Worm (Caenorhabditis elegans) whole organism, L3 larva: ENCODE results near the gene clec-54.

Experiments
- R02D3.7 ChIP-seq: fragments of 150-350 bp; optimal IDR thresholded peaks from 2 replicates; lab custom pipeline; 2014; ENCODE audit warnings: missing biosample characterization, missing genetic modification characterization
- ZK546.5 ChIP-seq: sonication (generic microtip); optimal IDR thresholded peaks from 2 replicates; lab custom pipeline; 2017; ENCODE audit warnings: missing biosample characterization, missing genetic modification characterization
- aly-2 ChIP-seq: fragments of 150-350 bp; optimal IDR thresholded peaks from 2 replicates; lab custom pipeline; 2014; ENCODE audit warnings: missing biosample characterization, missing genetic modification characterization
- ceh-82 ChIP-seq: fragments of 150-350 bp; optimal IDR thresholded peaks from 2 replicates; lab custom pipeline; 2014; ENCODE audit warnings: missing biosample characterization, missing genetic modification characterization
- ceh-9 ChIP-seq: sonication (generic microtip); optimal IDR thresholded peaks from 2 replicates; lab custom pipeline; 2018; ENCODE audit warnings: missing biosample characterization, missing genetic modification characterization
- daf-12 ChIP-seq: fragments of 150-350 bp; optimal IDR thresholded peaks from 2 replicates; lab custom pipeline; 2014; ENCODE audit warnings: missing biosample characterization, missing genetic modification reagents, missing genetic modification characterization
- egl-27 ChIP-seq: sonication (generic microtip); optimal IDR thresholded peaks from 4 replicates; lab custom pipeline; 2017; ENCODE audit warnings: missing biosample characterization, missing genetic modification reagents, missing genetic modification characterization
- elt-2 ChIP-seq: sonication (generic microtip); optimal IDR thresholded peaks from 2 replicates; lab custom pipeline; 2016; ENCODE audit warnings: missing genetic modification reagents, mild to moderate bottlenecking, missing genetic modification characterization, missing compliant biosample characterization
- elt-3 ChIP-seq, 3 experiments: fragments of 150-350 bp in 1 of 3; sonication (generic microtip) in 2 of 3; optimal IDR thresholded peaks; 2 replicates in 2 of 3; 4 replicates in 1 of 3; lab custom pipeline; 2014 to 2017; ENCODE audit warnings: missing biosample characterization in 3 of 3, missing genetic modification characterization in 3 of 3
- fkh-10 ChIP-seq: sonication (generic microtip); optimal IDR thresholded peaks from 2 replicates; lab custom pipeline; 2017; ENCODE audit warnings: missing biosample characterization, missing genetic modification reagents, missing genetic modification characterization
- hmg-11 ChIP-seq: sonication (generic microtip); optimal IDR thresholded peaks from 2 replicates; lab custom pipeline; 2016; ENCODE audit warnings: missing genetic modification characterization, missing compliant biosample characterization
- jun-1 ChIP-seq: fragments of 150-350 bp; optimal IDR thresholded peaks from 2 replicates; lab custom pipeline; 2014; ENCODE audit warnings: missing biosample characterization, missing genetic modification reagents, missing genetic modification characterization
- lin-15B ChIP-seq: fragments of 150-350 bp; optimal IDR thresholded peaks from 2 replicates; lab custom pipeline; 2014; ENCODE audit warnings: missing biosample characterization, missing genetic modification characterization
- lin-39 ChIP-seq: fragments of 150-350 bp; optimal IDR thresholded peaks from 2 replicates; lab custom pipeline; 2018; ENCODE audit warnings: missing biosample characterization, missing genetic modification reagents, missing genetic modification characterization
- mdl-1 ChIP-seq: fragments of 150-350 bp; optimal IDR thresholded peaks from 2 replicates; lab custom pipeline; 2014; ENCODE audit warnings: missing biosample characterization, missing genetic modification characterization
- mml-1 ChIP-seq: fragments of 150-350 bp; sonication (generic microtip); optimal IDR thresholded peaks from 3 replicates; lab custom pipeline; 2014; ENCODE audit warnings: missing biosample characterization, missing genetic modification characterization
- nfya-1 ChIP-seq: sonication (generic microtip); optimal IDR thresholded peaks from 2 replicates; lab custom pipeline; 2017; ENCODE audit warnings: missing genetic modification characterization, mild to moderate bottlenecking, missing compliant biosample characterization, antibody characterized with exemption, moderate library complexity; ENCODE audit not compliant: insufficient read depth
- nhr-11 ChIP-seq: fragments of 150-350 bp; optimal IDR thresholded peaks from 2 replicates; lab custom pipeline; 2014; ENCODE audit warnings: missing biosample characterization, missing genetic modification characterization
- nhr-12 ChIP-seq: fragments of 150-350 bp; optimal IDR thresholded peaks from 2 replicates; lab custom pipeline; 2014; ENCODE audit warnings: missing biosample characterization, missing genetic modification characterization
- nhr-23 ChIP-seq: fragments of 150-350 bp; optimal IDR thresholded peaks from 2 replicates; lab custom pipeline; 2014; ENCODE audit warnings: missing biosample characterization, missing genetic modification reagents, missing genetic modification characterization
- nhr-25 ChIP-seq: sonication (generic microtip); optimal IDR thresholded peaks from 2 replicates; lab custom pipeline; 2017; ENCODE audit warnings: missing biosample characterization, missing genetic modification characterization
- nhr-28 ChIP-seq: fragments of 150-350 bp; optimal IDR thresholded peaks from 2 replicates; lab custom pipeline; 2014; ENCODE audit warnings: missing biosample characterization, missing genetic modification characterization
- nhr-43 ChIP-seq: sonication (generic microtip); optimal IDR thresholded peaks from 2 replicates; lab custom pipeline; 2016; ENCODE audit warnings: mild to moderate bottlenecking, missing genetic modification characterization, missing compliant biosample characterization; ENCODE audit not compliant: poor library complexity, severe bottlenecking
- nhr-76 ChIP-seq: fragments of 150-350 bp; sonication (generic microtip); optimal IDR thresholded peaks from 5 replicates; lab custom pipeline; 2014; ENCODE audit warnings: missing biosample characterization, missing genetic modification characterization
- nhr-77 ChIP-seq: fragments of 150-350 bp; optimal IDR thresholded peaks from 2 replicates; lab custom pipeline; 2014; ENCODE audit warnings: missing biosample characterization, missing genetic modification characterization
- pha-4 ChIP-seq: fragments of 150-350 bp; optimal IDR thresholded peaks from 2 replicates; lab custom pipeline; 2014; ENCODE audit warnings: missing biosample characterization, missing genetic modification reagents, missing genetic modification characterization
- pqm-1 ChIP-seq: fragments of 150-350 bp; optimal IDR thresholded peaks from 2 replicates; lab custom pipeline; 2017; ENCODE audit warnings: missing biosample characterization, missing genetic modification characterization, inconsistent platforms
- snpc-4 ChIP-seq: fragments of 150-350 bp; optimal IDR thresholded peaks from 2 replicates; lab custom pipeline; 2014; ENCODE audit warnings: missing biosample characterization, missing genetic modification characterization
- tbx-2 ChIP-seq: sonication (generic microtip); optimal IDR thresholded peaks from 2 replicates; lab custom pipeline; 2016; ENCODE audit warnings: mild to moderate bottlenecking, missing genetic modification characterization, missing compliant biosample characterization
- unc-39 ChIP-seq: sonication (generic microtip); optimal IDR thresholded peaks from 4 replicates; lab custom pipeline; 2017; ENCODE audit warnings: missing biosample characterization, missing genetic modification characterization
- unc-62 ChIP-seq: fragments of 150-350 bp; sonication (generic microtip); optimal IDR thresholded peaks from 4 replicates; lab custom pipeline; 2014; ENCODE audit warnings: missing biosample characterization, missing genetic modification reagents, missing genetic modification characterization
- zag-1 ChIP-seq: fragments of 150-350 bp; optimal IDR thresholded peaks from 2 replicates; lab custom pipeline; 2014; ENCODE audit warnings: missing biosample characterization, missing genetic modification characterization
- ztf-11 ChIP-seq: fragments of 150-350 bp; optimal IDR thresholded peaks from 2 replicates; lab custom pipeline; 2014; ENCODE audit warnings: missing biosample characterization, missing genetic modification characterization
- ztf-4 ChIP-seq: fragments of 150-350 bp; optimal IDR thresholded peaks from 2 replicates; lab custom pipeline; 2014; ENCODE audit warnings: missing biosample characterization, missing genetic modification characterization

Gene clec-54

DNA sequence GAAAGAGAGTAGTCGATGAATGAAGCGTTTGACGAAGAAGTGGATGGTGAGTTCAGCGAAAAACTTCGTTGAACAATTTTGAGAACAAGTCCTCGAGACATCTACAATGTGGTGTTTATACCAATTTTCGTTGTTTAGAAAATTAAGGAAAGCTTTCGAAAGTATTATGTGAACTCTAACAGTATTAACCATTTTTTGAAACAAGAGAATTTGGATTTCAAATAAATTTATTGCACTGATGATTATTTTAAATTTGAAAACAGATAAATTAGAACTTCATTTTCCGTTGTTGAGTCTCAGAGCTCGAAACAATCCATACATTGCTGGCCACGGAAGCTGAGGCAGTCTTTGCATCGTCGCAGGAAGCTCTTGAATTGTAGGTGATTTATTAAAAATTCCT is 45.8 kb downstream of the clec-54 start, which contains the start of gene C53A5.16:
Gene C53A5.16 (minus strand): TSS at position 101 of the 400 bp plus-strand sequence.
- TF ChIP-seq nhr-12 (tag; lab: Kevin White, UChicago) (no peak), zag-1 (tag; lab: Kevin White, UChicago) (no peak), nhr-28 (tag; lab: Kevin White, UChicago) (no peak), mdl-1 (no peak), mml-1 (tag; lab: Kevin White, UChicago) (no peak), ceh-9 (no peak), unc-39 (tag; lab: Kevin White, UChicago) (no peak), aly-2 (tag; lab: Kevin White, UChicago) (no peak), nhr-77 (tag; lab: Kevin White, UChicago) (no peak), unc-62 (no peak)

ce11 chrV:14523105-14523504 is 46.4 kb downstream of the clec-54 start, which contains the start of gene C53A5.2:
Gene C53A5.2 (minus strand): TSS chrV:14523205.
- TF ChIP-seq snpc-4 (tag; lab: Kevin White, UChicago) (no peak), nfya-1 (no peak), hmg-11 (no peak), unc-39 (tag; lab: Kevin White, UChicago) (no peak), ZK546.5 (tag; lab: Kevin White, UChicago) (no peak), elt-3 (tag; optimal IDR thresholded peaks at IDR 0.05; lab: Kevin White, UChicago) (no peak), nhr-76 (no peak), ztf-4 (tag; lab: Kevin White, UChicago) (no peak), nhr-11 (no peak), egl-27 (tag; lab: Kevin White, UChicago) (no peak)
- TF ChIP-seq, all 47 proteins: peak for 0

DNA sequence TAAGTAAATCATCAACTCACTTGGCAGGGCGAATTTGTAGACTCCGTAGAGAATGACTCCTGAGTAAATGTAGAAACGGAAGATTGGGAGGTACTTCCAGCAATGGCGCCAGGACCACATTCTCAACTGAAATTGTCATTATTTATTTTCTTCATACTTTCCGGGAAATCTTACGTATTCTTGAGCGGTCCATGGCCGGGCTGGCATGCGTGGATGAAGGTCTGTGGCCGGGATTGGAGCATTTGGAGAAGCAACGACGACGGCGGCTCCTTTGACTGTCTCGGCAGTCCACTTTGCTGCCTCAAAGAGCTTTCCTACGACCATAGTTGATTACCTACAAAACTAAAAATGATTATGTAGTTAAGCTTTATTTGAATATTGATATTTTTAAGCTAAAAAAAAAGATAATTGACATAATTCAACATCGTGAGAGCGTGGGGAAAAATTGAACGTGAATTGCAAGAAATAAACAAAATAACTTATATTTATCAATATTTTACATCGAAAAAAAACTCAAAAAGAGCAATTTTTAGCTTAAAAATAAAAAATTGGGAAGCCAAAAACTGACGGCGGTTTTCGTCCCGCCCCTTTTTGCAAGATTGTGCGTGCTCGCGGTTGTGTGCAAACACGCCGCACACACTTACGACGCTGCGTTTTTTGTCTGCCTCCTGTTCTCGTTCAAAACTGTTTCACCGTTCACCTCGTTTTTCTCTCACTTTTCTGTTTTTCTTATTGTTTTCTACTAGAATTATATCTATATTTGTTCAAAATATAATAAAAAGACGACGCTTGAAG is 47.3 kb downstream of the clec-54 start, which contains the start of gene ril-1:
Gene ril-1 (minus strand): TSS at position 342 of the 795 bp plus-strand sequence.
- TF ChIP-seq nhr-43 (no peak), nhr-23 (tag; lab: Kevin White, UChicago) (peak; percentile 7), hmg-11 (peak; percentile 49), pqm-1 (no peak), lin-15B (tag; lab: Kevin White, UChicago) (peak; percentile 54), nhr-76 (no peak), jun-1 (no peak), ztf-11 (tag; lab: Kevin White, UChicago) (no peak), ceh-82 (tag; lab: Kevin White, UChicago) (no peak), unc-39 (tag; lab: Kevin White, UChicago) (no peak), nfya-1 (peak; percentile 64), fkh-10 (GFP tag; lab: Kevin White, UChicago) (no peak), pha-4 (tag; lab: Kevin White, UChicago) (no peak), nhr-11 (no peak), nhr-25 (tag; lab: Kevin White, UChicago) (peak; percentile 29), unc-62 (no peak), elt-2 (tag; lab: Kevin White, UChicago) (peak; percentile 48), R02D3.7 (tag; lab: Kevin White, UChicago) (no peak), tbx-2 (tag; lab: Kevin White, UChicago) (no peak)

DNA sequence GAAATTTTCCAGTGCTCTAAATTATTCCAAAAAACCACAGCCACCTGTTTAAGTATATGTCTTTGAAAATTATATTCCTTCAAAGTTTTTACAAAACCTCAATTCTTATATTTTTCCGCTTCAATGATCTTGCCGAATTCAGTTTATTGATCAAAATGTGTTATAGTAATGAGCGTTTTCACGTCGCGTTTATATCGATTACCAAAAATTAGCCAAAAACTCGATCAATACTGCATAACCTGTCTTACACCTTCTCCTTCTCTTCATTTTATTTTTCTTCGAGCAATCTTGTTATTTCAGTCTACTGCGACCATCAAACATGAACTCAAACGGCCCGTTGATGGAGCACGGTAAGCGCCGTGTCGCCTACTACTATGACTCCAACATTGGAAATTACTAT is 48.4 kb downstream of the clec-54 start, which contains the start of gene hda-1:
Gene hda-1 (plus strand): TSS at position 301 of the 400 bp plus-strand sequence.
- TF ChIP-seq lin-39 (no peak), daf-12 (tag; lab: Kevin White, UChicago) (no peak)

- TF ChIP-seq ztf-4 (tag; lab: Kevin White, UChicago) (no peak), R02D3.7 (tag; lab: Kevin White, UChicago) (no peak), daf-12 (tag; lab: Kevin White, UChicago) (no peak), lin-15B (tag; lab: Kevin White, UChicago) (no peak), ceh-82 (tag; lab: Kevin White, UChicago) (no peak), jun-1 (no peak), unc-62 (no peak)
Observed at ce11 chrV:14527210-14527609, 50.5 kb downstream of the clec-54 start.
